Worm (Caenorhabditis elegans): Measurements from ENCODE around the gene tag-180.

The tag-180 gene

ce11 chrII:11293433-11293832 lies 35.8 kb downstream of the tag-180 start, which contains the start of gene C47G2.4:
Gene C47G2.4 (minus strand): TSS chrII:11293606.
- TF ChIP-seq nhr-129 (tag; optimal IDR thresholded peaks at IDR 0.05) (peak; percentile 60), mab-5 (tag; optimal IDR thresholded peaks at IDR 0.05) (no peak), nhr-10 (tag; optimal IDR thresholded peaks at IDR 0.05) (no peak), crh-2 (tag; optimal IDR thresholded peaks at IDR 0.05) (peak; percentile 76), nhr-21 (tag; optimal IDR thresholded peaks at IDR 0.05) (peak; percentile 42), ceh-16 (tag; optimal IDR thresholded peaks at IDR 0.05) (peak; percentile 18), mdl-1 (tag; optimal IDR thresholded peaks at IDR 0.05) (no peak), C34F6.9 (tag; optimal IDR thresholded peaks at IDR 0.05) (peak; percentile 79), fos-1 (tag; optimal IDR thresholded peaks at IDR 0.05) (peak; percentile 17), alr-1 (tag; optimal IDR thresholded peaks at IDR 0.05) (no peak), nhr-6 (tag; optimal IDR thresholded peaks at IDR 0.05) (peak; percentile 10), unc-55 (GFP tag; optimal IDR thresholded peaks at IDR 0.05) (peak; percentile 75), ztf-4 (tag; optimal IDR thresholded peaks at IDR 0.05) (peak; percentile 53), snpc-4 (tag; optimal IDR thresholded peaks at IDR 0.05) (peak; percentile 12), sma-3 (GFP tag; optimal IDR thresholded peaks at IDR 0.05) (peak; percentile 66), lin-11 (tag; optimal IDR thresholded peaks at IDR 0.05) (peak; percentile 27), nhr-25 (tag; optimal IDR thresholded peaks at IDR 0.05) (peak; percentile 58), lin-39 (tag; optimal IDR thresholded peaks at IDR 0.05) (no peak), R02D3.7 (tag; optimal IDR thresholded peaks at IDR 0.05) (no peak), nhr-23 (tag; optimal IDR thresholded peaks at IDR 0.05) (no peak), ztf-11 (tag; optimal IDR thresholded peaks at IDR 0.05) (no peak), nhr-12 (tag; optimal IDR thresholded peaks at IDR 0.05) (no peak), F13H6.1 (tag; optimal IDR thresholded peaks at IDR 0.05) (peak; percentile 53), nhr-11 (tag; optimal IDR thresholded peaks at IDR 0.05) (no peak), lin-13 (GFP tag; optimal IDR thresholded peaks at IDR 0.05) (peak; percentile 79), sma-9 (GFP tag; optimal IDR thresholded peaks at IDR 0.05) (peak; percentile 67), sma-9 (tag; optimal IDR thresholded peaks at IDR 0.05) (no peak), zag-1 (tag; optimal IDR thresholded peaks at IDR 0.05) (peak; percentile 3), lsy-2 (tag; optimal IDR thresholded peaks at IDR 0.05) (peak; percentile 37 to 79), nhr-237 (tag; optimal IDR thresholded peaks at IDR 0.05) (no peak), blmp-1 (tag; optimal IDR thresholded peaks at IDR 0.05; ENCODE audit: insufficient read depth) (peak; percentile 34), ztf-1 (GFP tag; conservative IDR thresholded peaks at IDR 0.05) (no peak), unc-39 (tag; optimal IDR thresholded peaks at IDR 0.05) (no peak), peb-1 (tag; optimal IDR thresholded peaks at IDR 0.05) (no peak), mbf-1 (tag; optimal IDR thresholded peaks at IDR 0.05) (no peak), aly-2 (tag; optimal IDR thresholded peaks at IDR 0.05) (no peak), Y55F3AM.14 (GFP tag; optimal IDR thresholded peaks at IDR 0.05) (no peak), egl-27 (tag; optimal IDR thresholded peaks at IDR 0.05) (peak; percentile 31), elt-1 (tag; optimal IDR thresholded peaks at IDR 0.05) (no peak), skn-1 (tag; optimal IDR thresholded peaks at IDR 0.05) (no peak), gmeb-1 (tag; optimal IDR thresholded peaks at IDR 0.05) (peak; percentile 70)

- TF ChIP-seq nhr-21 (tag; optimal IDR thresholded peaks at IDR 0.05) (peak; percentile 51), sma-3 (GFP tag; optimal IDR thresholded peaks at IDR 0.05) (peak; percentile 64), lsy-2 (tag; optimal IDR thresholded peaks at IDR 0.05) (peak in 1 of 2 experiments; percentile 73), nhr-237 (tag; optimal IDR thresholded peaks at IDR 0.05) (no peak), crh-2 (tag; optimal IDR thresholded peaks at IDR 0.05) (peak; percentile 38), fos-1 (tag; optimal IDR thresholded peaks at IDR 0.05) (peak; percentile 35), unc-55 (GFP tag; optimal IDR thresholded peaks at IDR 0.05) (peak; percentile 9), nhr-25 (tag; optimal IDR thresholded peaks at IDR 0.05) (peak; percentile 62), gmeb-1 (tag; optimal IDR thresholded peaks at IDR 0.05) (peak; percentile 78), ceh-82 (tag; optimal IDR thresholded peaks at IDR 0.05) (no peak), sma-9 (GFP tag; optimal IDR thresholded peaks at IDR 0.05) (peak; percentile 63), sma-9 (tag; optimal IDR thresholded peaks at IDR 0.05) (no peak)
Measured at ce11 chrII:11290109-11290784, 39.0 kb downstream of the tag-180 start, which contains the start of gene C47G2.3. Gene C47G2.3 (minus strand): TSS chrII:11290159.

Measured in whole organism, L2 larva.